Worm (Caenorhabditis elegans) whole organism, midembryonic: Measurements from ENCODE around the gene gut-2.

Experiments
- T22C8.4 ChIP-seq: fragments of 200-800 bp; sonication (Bioruptor generic); IDR thresholded peaks from 2 replicates; pipeline ENCODE4 v1.3.6; 2022; ENCODE audit warnings: missing genetic modification characterization, missing compliant biosample characterization
- cog-1 ChIP-seq: sonication (generic microtip); optimal IDR thresholded peaks from 2 replicates; lab custom pipeline; 2016; ENCODE audit warnings: missing genetic modification characterization, missing compliant biosample characterization
- med-1 ChIP-seq: sonication (generic microtip); optimal IDR thresholded peaks from 2 replicates; lab custom pipeline; 2017; ENCODE audit warnings: missing genetic modification characterization, mild to moderate bottlenecking, missing compliant biosample characterization, antibody characterized with exemption, missing genetic modification reagents; ENCODE audit not compliant: insufficient read depth
- ref-1 ChIP-seq: fragments of 200-800 bp; sonication (Bioruptor generic); conservative IDR thresholded peaks from 2 replicates; pipeline ENCODE4 v1.3.6; 2022; ENCODE audit warnings: missing genetic modification reagents, missing genetic modification characterization, missing compliant biosample characterization
- tab-1 ChIP-seq: fragments of 200-800 bp; sonication (Bioruptor generic); IDR thresholded peaks from 2 replicates; pipeline ENCODE4 v1.3.6; 2022; ENCODE audit warnings: missing genetic modification characterization, missing compliant biosample characterization
- ztf-23 ChIP-seq: fragments of 200-800 bp; sonication (Bioruptor generic); IDR thresholded peaks from 2 replicates; pipeline ENCODE4 v1.3.6; 2022; ENCODE audit warnings: missing genetic modification reagents, missing genetic modification characterization, missing compliant biosample characterization
- ztf-29 ChIP-seq: fragments of 200-800 bp; sonication (Bioruptor generic); IDR thresholded peaks from 2 replicates; pipeline ENCODE4 v1.3.6; 2022; ENCODE audit warnings: missing genetic modification reagents, missing genetic modification characterization, missing compliant biosample characterization

DNA sequence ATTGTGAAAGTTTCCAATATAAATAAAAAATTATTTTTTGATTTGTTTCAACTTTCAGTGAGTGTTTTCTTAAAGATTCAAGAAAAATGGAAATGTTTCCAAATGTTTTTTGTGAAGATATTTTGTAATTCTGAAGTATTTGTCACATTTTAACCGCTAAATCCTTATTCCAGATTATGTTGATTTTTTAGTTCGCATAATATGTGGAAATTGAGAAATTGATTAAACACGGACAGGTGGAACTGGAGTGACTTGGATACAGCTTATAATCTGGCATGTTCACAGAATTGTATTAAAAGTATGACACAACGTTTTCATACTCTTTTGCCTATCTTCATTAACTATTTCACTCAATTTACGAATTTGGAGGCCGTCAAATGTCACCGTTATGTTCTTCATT is 42.0 kb upstream of the gut-2 start, which contains the start of gene lurp-3:
- no peak for TF ChIP-seq tab-1 (GFP tag; lab: Robert Waterston, UW)
- no peak for TF ChIP-seq ztf-29 (GFP tag; lab: Robert Waterston, UW)
- TF ChIP-seq T22C8.4 = no peak
- TF ChIP-seq ztf-23 = no peak
- TF ChIP-seq cog-1 = no peak
- TF ChIP-seq ref-1 = no peak
- TF ChIP-seq med-1 (GFP tag; lab: Kevin White, UChicago) = no peak
